Worm (Caenorhabditis elegans) whole organism, L4 larva: ENCODE measurements around the gene nlp-13.

Source experiments
- R02D3.7 ChIP-seq: fragments of 150-350 bp; sonication (generic microtip); optimal IDR thresholded peaks from 3 replicates; lab custom pipeline; 2014; ENCODE audit warnings: missing biosample characterization, missing genetic modification characterization
- Y48G9A.11 ChIP-seq: fragments of 200-800 bp; sonication (Bioruptor generic); IDR thresholded peaks from 2 replicates; pipeline ENCODE4 v1.3.6; 2022; ENCODE audit warnings: missing genetic modification reagents, missing genetic modification characterization, missing compliant biosample characterization
- ceh-28 ChIP-seq: fragments of 150-350 bp; optimal IDR thresholded peaks from 2 replicates; lab custom pipeline; 2014; ENCODE audit warnings: missing biosample characterization, missing genetic modification reagents, missing genetic modification characterization
- ceh-44 ChIP-seq: fragments of 200-800 bp; sonication (Bioruptor generic); IDR thresholded peaks from 2 replicates; pipeline ENCODE4 v1.3.6; 2022; ENCODE audit warnings: missing genetic modification reagents, missing genetic modification characterization, missing compliant biosample characterization
- dpl-1 ChIP-seq: fragments of 150-350 bp; optimal IDR thresholded peaks from 2 replicates; lab custom pipeline; 2014; ENCODE audit warnings: missing biosample characterization, missing genetic modification reagents, missing genetic modification characterization
- fkh-10 ChIP-seq: fragments of 150-350 bp; optimal IDR thresholded peaks from 2 replicates; lab custom pipeline; 2014; ENCODE audit warnings: missing biosample characterization, missing genetic modification reagents, missing genetic modification characterization
- hif-1 ChIP-seq, 2 experiments: sonication (generic microtip); optimal IDR thresholded peaks; 2 replicates each; lab custom pipeline; 2016 to 2017; ENCODE audit warnings: missing compliant biosample characterization in 2 of 2, missing genetic modification characterization in 2 of 2, missing genetic modification reagents in 2 of 2, missing genotype in 2 of 2, mild to moderate bottlenecking in 1 of 2
- lin-39 ChIP-seq: fragments of 150-350 bp; optimal IDR thresholded peaks from 2 replicates; lab custom pipeline; 2014; ENCODE audit warnings: missing biosample characterization, missing genetic modification reagents, missing genetic modification characterization
- nhr-11 ChIP-seq: fragments of 150-350 bp; optimal IDR thresholded peaks from 2 replicates; lab custom pipeline; 2014; ENCODE audit warnings: missing biosample characterization, missing genetic modification characterization
- pqm-1 ChIP-seq: sonication (generic microtip); optimal IDR thresholded peaks from 2 replicates; lab custom pipeline; 2017; ENCODE audit warnings: missing biosample characterization, missing genetic modification characterization
- rbr-2 ChIP-seq: sonication (generic microtip); optimal IDR thresholded peaks from 2 replicates; lab custom pipeline; 2016; ENCODE audit warnings: missing genotype, missing genetic modification characterization, missing compliant biosample characterization
- snpc-4 ChIP-seq: fragments of 150-350 bp; optimal IDR thresholded peaks from 2 replicates; lab custom pipeline; 2014; ENCODE audit warnings: missing biosample characterization, missing genetic modification characterization
- unc-62 ChIP-seq, 3 experiments: fragments of 150-350 bp in 1 of 3; sonication (generic microtip); optimal IDR thresholded peaks in 2 of 3; peaks in 1 of 3; 1 replicate in 1 of 3; 2 replicates in 2 of 3; lab custom pipeline; 2014 to 2017; ENCODE audit warnings: missing biosample characterization in 3 of 3, missing genetic modification characterization in 3 of 3, missing genetic modification reagents in 3 of 3, missing genotype in 1 of 3

- TF ChIP-seq lin-39 (tag; lab: Kevin White, UChicago) = no peak
- TF ChIP-seq Y48G9A.11 (GFP tag; lab: Robert Waterston, UW) = no peak
- TF ChIP-seq unc-62 (GFP tag; optimal IDR thresholded peaks at IDR 0.05 in 1 of 2; lab: Kevin White, UChicago) = no peak
- no peak for TF ChIP-seq unc-62 (tag; optimal IDR thresholded peaks at IDR 0.05; lab: Kevin White, UChicago)
- TF ChIP-seq dpl-1 (GFP tag; lab: Kevin White, UChicago) = no peak
- no peak for TF ChIP-seq pqm-1
- no peak for TF ChIP-seq nhr-11 (tag; lab: Kevin White, UChicago)
- no peak for TF ChIP-seq ceh-44 (GFP tag; lab: Robert Waterston, UW)
- no peak for TF ChIP-seq ceh-28 (tag; lab: Kevin White, UChicago)
- no peak for TF ChIP-seq rbr-2 (tag; lab: Kevin White, UChicago)
- no peak for TF ChIP-seq fkh-10 (GFP tag; lab: Kevin White, UChicago)
- TF ChIP-seq snpc-4 = no peak
- no peak for TF ChIP-seq R02D3.7 (tag; lab: Kevin White, UChicago)
- no peak for TF ChIP-seq hif-1 (tag; optimal IDR thresholded peaks at IDR 0.05; lab: Kevin White, UChicago)
These were observed 16.9 kb upstream of the nlp-13 start, which contains the start of gene nlp-9 for ce11 chrV:4219342-4219741.
